Worm (Caenorhabditis elegans): ENCODE data around the gene srt-44.

DNA sequence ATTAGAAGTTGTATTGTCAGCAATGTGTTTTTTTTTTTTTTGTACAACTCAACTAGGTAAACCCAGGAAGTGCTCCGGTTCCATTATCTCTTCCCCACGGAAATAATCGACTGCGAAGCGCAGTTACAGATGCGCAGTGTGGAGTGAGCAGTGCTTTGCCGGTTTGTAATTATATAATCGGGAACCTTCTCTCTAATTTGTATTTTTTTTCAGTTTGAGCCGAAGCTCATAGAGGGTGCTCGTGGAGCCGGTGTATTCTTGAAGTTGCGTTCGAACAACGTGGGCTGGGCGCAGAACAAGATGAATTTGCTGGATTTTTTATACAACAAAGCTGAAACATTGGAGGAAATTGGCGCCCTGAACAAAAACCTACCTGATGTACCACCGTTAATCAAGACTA is 45.4 kb upstream of the srt-44 start, which contains the start of gene Y41E3.13:
- TF ChIP-seq snpc-4 (GFP tag; optimal IDR thresholded peaks at IDR 0.05), result no peak
- TF ChIP-seq snpc-4 (tag; optimal IDR thresholded peaks at IDR 0.05), result no peak
- no peak for TF ChIP-seq nhr-80 (tag; optimal IDR thresholded peaks at IDR 0.05)
- no peak for TF ChIP-seq unc-62 (GFP tag; optimal IDR thresholded peaks at IDR 0.05)
- no peak for TF ChIP-seq ekl-4 (GFP tag; IDR thresholded peaks at IDR 0.05)
- no peak for TF ChIP-seq snpc-3.4 (tag; optimal IDR thresholded peaks at IDR 0.05)
- TF ChIP-seq sptf-2 (GFP tag; optimal IDR thresholded peaks at IDR 0.05), result no peak
- no peak for TF ChIP-seq mcd-1 (GFP tag; IDR thresholded peaks at IDR 0.05)

Data from whole organism, young adult.